Worm (Caenorhabditis elegans) whole organism, L2 larva: Measurements from ENCODE around the gene C06A12.8.

Experiments used
- ZK546.5 ChIP-seq: sonication (generic microtip); optimal IDR thresholded peaks from 2 replicates; lab custom pipeline; 2017; ENCODE audit warnings: missing biosample characterization, missing genetic modification characterization
- alr-1 ChIP-seq: fragments of 150-350 bp; optimal IDR thresholded peaks from 2 replicates; lab custom pipeline; 2014; ENCODE audit warnings: missing biosample characterization, missing genetic modification characterization
- aly-2 ChIP-seq: fragments of 150-350 bp; optimal IDR thresholded peaks from 2 replicates; lab custom pipeline; 2014; ENCODE audit warnings: missing biosample characterization, missing genetic modification characterization
- elt-1 ChIP-seq: fragments of 150-350 bp; optimal IDR thresholded peaks from 2 replicates; lab custom pipeline; 2014; ENCODE audit warnings: missing biosample characterization, missing genetic modification characterization
- elt-3 ChIP-seq: sonication (generic microtip); optimal IDR thresholded peaks from 2 replicates; lab custom pipeline; 2017; ENCODE audit warnings: missing biosample characterization, missing genetic modification characterization
- nhr-11 ChIP-seq: fragments of 150-350 bp; optimal IDR thresholded peaks from 2 replicates; lab custom pipeline; 2014; ENCODE audit warnings: missing biosample characterization, missing genetic modification characterization
- nhr-77 ChIP-seq: fragments of 150-350 bp; optimal IDR thresholded peaks from 2 replicates; lab custom pipeline; 2014; ENCODE audit warnings: missing biosample characterization, missing genetic modification characterization
- unc-62 ChIP-seq: fragments of 150-350 bp; optimal IDR thresholded peaks from 2 replicates; lab custom pipeline; 2014; ENCODE audit warnings: missing biosample characterization, missing genetic modification reagents, missing genetic modification characterization
- zag-1 ChIP-seq: fragments of 150-350 bp; optimal IDR thresholded peaks from 2 replicates; lab custom pipeline; 2014; ENCODE audit warnings: missing biosample characterization, missing genetic modification characterization
- ztf-4 ChIP-seq: fragments of 150-350 bp; optimal IDR thresholded peaks from 2 replicates; lab custom pipeline; 2014; ENCODE audit warnings: missing biosample characterization, missing genetic modification characterization

DNA sequence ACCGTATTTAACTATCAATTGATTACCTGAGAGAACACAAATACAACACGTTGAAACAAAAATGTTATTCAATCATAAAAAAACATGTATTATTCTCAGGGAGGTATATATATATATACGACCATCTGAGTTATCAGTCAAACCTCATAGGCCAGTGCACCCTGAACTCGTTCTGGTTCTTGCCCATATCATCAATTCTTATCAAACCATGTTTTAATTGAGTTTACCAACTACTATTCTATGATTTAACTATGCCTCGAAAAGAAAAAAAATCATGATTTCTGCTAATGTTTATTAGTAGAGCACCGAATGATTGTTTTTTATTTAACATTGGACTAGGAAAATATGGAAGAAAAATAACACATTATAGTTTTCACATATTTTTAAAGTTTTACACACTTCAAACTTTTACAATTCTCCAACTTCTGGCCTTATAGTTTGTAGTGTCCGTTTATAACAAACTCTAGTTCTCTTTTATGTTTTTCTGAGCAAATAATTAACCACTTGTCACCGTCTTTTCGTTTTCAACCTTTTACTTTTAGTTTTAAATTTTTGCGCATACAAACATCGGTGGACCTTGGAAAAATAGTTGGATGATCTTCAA, 4.8 kb upstream of the C06A12.8 start:
- TF ChIP-seq unc-62 (GFP tag; lab: Kevin White, UChicago) (no peak), aly-2 (tag; lab: Kevin White, UChicago) (no peak), ZK546.5 (no peak), nhr-11 (tag; lab: Kevin White, UChicago) (no peak), zag-1 (no peak), nhr-77 (no peak), alr-1 (tag; lab: Kevin White, UChicago) (no peak), elt-1 (no peak), ztf-4 (tag; lab: Kevin White, UChicago) (no peak), elt-3 (no peak)
